Worm (Caenorhabditis elegans) whole organism, L2 larva: ENCODE measurements around the gene F46H5.4.

ENCODE experiments used
- blmp-1 ChIP-seq: sonication (generic microtip); optimal IDR thresholded peaks from 2 replicates; lab custom pipeline; 2017; ENCODE audit warnings: missing genetic modification characterization, mild to moderate bottlenecking, missing compliant biosample characterization, antibody characterized with exemption, moderate library complexity; ENCODE audit not compliant: insufficient read depth
- dmd-4 ChIP-seq: sonication (generic microtip); optimal IDR thresholded peaks from 2 replicates; lab custom pipeline; 2017; ENCODE audit warnings: missing biosample characterization, missing genetic modification characterization
- egl-27 ChIP-seq: sonication (generic microtip); optimal IDR thresholded peaks from 3 replicates; lab custom pipeline; 2017; ENCODE audit warnings: missing biosample characterization, missing genetic modification reagents, missing genetic modification characterization
- elt-1 ChIP-seq: fragments of 150-350 bp; optimal IDR thresholded peaks from 2 replicates; lab custom pipeline; 2014; ENCODE audit warnings: missing biosample characterization, missing genetic modification characterization
- mab-5 ChIP-seq: fragments of 150-350 bp; optimal IDR thresholded peaks from 2 replicates; lab custom pipeline; 2014; ENCODE audit warnings: missing biosample characterization, missing genetic modification characterization
- mdl-1 ChIP-seq, 2 experiments: fragments of 150-350 bp in 1 of 2; sonication (generic microtip) in 1 of 2; optimal IDR thresholded peaks; 2 replicates each; lab custom pipeline; 2017; ENCODE audit warnings: missing biosample characterization in 2 of 2, missing genetic modification characterization in 2 of 2
- nhr-11 ChIP-seq: fragments of 150-350 bp; optimal IDR thresholded peaks from 2 replicates; lab custom pipeline; 2014; ENCODE audit warnings: missing biosample characterization, missing genetic modification characterization
- nhr-12 ChIP-seq: fragments of 150-350 bp; optimal IDR thresholded peaks from 2 replicates; lab custom pipeline; 2014; ENCODE audit warnings: missing biosample characterization, missing genetic modification characterization
- nhr-6 ChIP-seq: fragments of 150-350 bp; optimal IDR thresholded peaks from 2 replicates; lab custom pipeline; 2014; ENCODE audit warnings: missing biosample characterization, missing genetic modification characterization
- peb-1 ChIP-seq: fragments of 150-350 bp; optimal IDR thresholded peaks from 2 replicates; lab custom pipeline; 2014; ENCODE audit warnings: missing biosample characterization, missing genetic modification characterization
- snpc-4 ChIP-seq: fragments of 150-350 bp; optimal IDR thresholded peaks from 2 replicates; lab custom pipeline; 2014; ENCODE audit warnings: missing biosample characterization, missing genetic modification characterization
- unc-62 ChIP-seq: fragments of 150-350 bp; optimal IDR thresholded peaks from 2 replicates; lab custom pipeline; 2014; ENCODE audit warnings: missing biosample characterization, missing genetic modification reagents, missing genetic modification characterization
- ztf-11 ChIP-seq: sonication (generic microtip); optimal IDR thresholded peaks from 2 replicates; lab custom pipeline; 2017; ENCODE audit warnings: missing biosample characterization, missing genetic modification characterization

DNA sequence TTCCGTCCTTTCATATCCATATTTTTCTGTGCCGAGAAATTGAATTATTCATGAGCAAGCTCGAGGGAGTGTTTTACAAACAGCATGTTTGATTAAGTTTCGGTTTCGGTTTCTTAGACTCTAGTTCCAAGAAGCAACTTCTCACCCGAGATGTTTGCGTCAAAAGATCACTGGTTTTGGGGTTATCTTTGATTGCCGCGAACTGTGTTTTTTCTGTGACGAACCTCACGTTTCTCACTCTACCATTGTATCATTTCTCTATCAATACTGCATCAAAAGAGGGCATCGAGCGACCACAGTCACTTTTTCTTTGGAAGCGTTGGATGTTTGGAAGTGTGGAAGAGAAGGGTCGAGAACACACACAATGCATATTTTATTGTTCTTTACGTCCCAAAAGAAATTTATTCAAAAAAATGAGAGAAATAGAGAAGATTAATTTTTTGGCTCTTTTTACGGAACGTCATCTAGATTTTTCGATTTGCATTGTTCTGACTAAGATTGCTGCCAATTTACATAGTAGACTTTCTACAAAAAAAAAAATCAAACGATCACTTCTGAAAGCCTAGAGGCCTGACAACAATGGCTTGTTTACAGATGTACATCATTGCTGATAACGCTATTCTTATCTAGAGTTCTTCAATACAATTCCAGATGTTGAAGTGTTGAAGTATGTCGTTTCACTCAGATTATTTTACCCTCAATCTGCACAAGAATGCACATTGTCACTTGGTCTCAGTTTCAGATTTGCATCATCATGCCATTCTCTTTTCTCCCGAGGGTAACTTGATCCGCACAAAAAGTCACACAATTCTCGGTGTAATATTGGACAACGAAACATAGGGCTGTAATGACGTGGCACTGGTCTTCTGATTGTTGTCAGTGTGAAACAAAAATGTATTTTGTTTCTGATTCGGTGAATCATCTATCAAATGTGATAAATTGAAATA lies 21.0 kb downstream of the F46H5.4 start:
- TF ChIP-seq snpc-4 (tag; lab: Kevin White, UChicago) (no peak), ztf-11 (no peak), elt-1 (tag; lab: Kevin White, UChicago) (no peak), mdl-1 (tag; optimal IDR thresholded peaks at IDR 0.05; lab: Kevin White, UChicago) (no peak), unc-62 (GFP tag; lab: Kevin White, UChicago) (no peak), nhr-11 (no peak), dmd-4 (tag; lab: Kevin White, UChicago) (no peak), peb-1 (no peak), blmp-1 (tag; lab: Kevin White, UChicago) (no peak), mab-5 (tag; lab: Kevin White, UChicago) (no peak), egl-27 (no peak), nhr-6 (tag; lab: Kevin White, UChicago) (no peak), nhr-12 (tag; lab: Kevin White, UChicago) (no peak)
